Fruit fly (Drosophila melanogaster) whole organism, adult: ENCODE results near the gene CG33090.

ENCODE experiments used
- CG11617 ChIP-seq: fragments of 200-800 bp; sonication (Bioruptor generic); optimal IDR thresholded peaks from 2 replicates; lab custom pipeline; 2017; ENCODE audit warnings: mild to moderate bottlenecking, missing biosample characterization, missing genetic modification reagents, missing genetic modification characterization
- CG12768 ChIP-seq: fragments of 200-800 bp; sonication (Bioruptor generic); optimal IDR thresholded peaks from 2 replicates; lab custom pipeline; 2017; ENCODE audit warnings: missing biosample characterization, missing genetic modification characterization, mild to moderate bottlenecking, moderate library complexity, missing genetic modification reagents
- CG14711 ChIP-seq: fragments of 200-800 bp; sonication (Bioruptor generic); optimal IDR thresholded peaks from 2 replicates; lab custom pipeline; 2018; ENCODE audit warnings: missing biosample characterization, mild to moderate bottlenecking, missing genetic modification characterization, moderate library complexity
- CG1620 ChIP-seq: fragments of 200-800 bp; sonication (Bioruptor generic); optimal IDR thresholded peaks from 2 replicates; lab custom pipeline; 2016; ENCODE audit warnings: missing biosample characterization, missing genetic modification characterization
- CG33017 ChIP-seq: fragments of 200-800 bp; sonication (Bioruptor generic); optimal IDR thresholded peaks from 2 replicates; lab custom pipeline; 2018; ENCODE audit warnings: missing biosample characterization, mild to moderate bottlenecking, missing genetic modification characterization, moderate library complexity
- CG5204 ChIP-seq: fragments of 200-800 bp; sonication (Bioruptor generic); optimal IDR thresholded peaks from 2 replicates; lab custom pipeline; 2016; ENCODE audit warnings: missing biosample characterization, missing genetic modification characterization
- CG7045 ChIP-seq: fragments of 200-800 bp; sonication (Bioruptor generic); optimal IDR thresholded peaks from 2 replicates; lab custom pipeline; 2017; ENCODE audit warnings: missing biosample characterization, mild to moderate bottlenecking, missing genetic modification characterization
- CG7101 ChIP-seq: fragments of 200-800 bp; sonication (Bioruptor generic); optimal IDR thresholded peaks from 2 replicates; lab custom pipeline; 2018; ENCODE audit warnings: missing biosample characterization, mild to moderate bottlenecking, missing genetic modification characterization, moderate library complexity
- Clk ChIP-seq: fragments of 200-800 bp; sonication (Bioruptor generic); optimal IDR thresholded peaks from 2 replicates; lab custom pipeline; 2017; ENCODE audit warnings: missing biosample characterization, missing genetic modification characterization
- Crg-1 ChIP-seq: fragments of 200-800 bp; sonication (Bioruptor generic); optimal IDR thresholded peaks from 2 replicates; lab custom pipeline; 2016; ENCODE audit warnings: missing biosample characterization, missing genetic modification characterization
- Hr96 ChIP-seq: fragments of 200-800 bp; sonication (Bioruptor generic); optimal IDR thresholded peaks from 2 replicates; lab custom pipeline; 2016; ENCODE audit warnings: missing biosample characterization, missing genetic modification characterization
- Mnt ChIP-seq: fragments of 200-800 bp; sonication (Bioruptor generic); optimal IDR thresholded peaks from 2 replicates; lab custom pipeline; 2016; ENCODE audit warnings: missing biosample characterization, mild to moderate bottlenecking, missing genetic modification characterization
- bab1 ChIP-seq: fragments of 200-800 bp; sonication (Bioruptor generic); optimal IDR thresholded peaks from 3 replicates; lab custom pipeline; 2019; ENCODE audit warnings: missing biosample characterization, mild to moderate bottlenecking, missing genetic modification characterization, moderate library complexity
- cic ChIP-seq: fragments of 200-800 bp; sonication (Bioruptor generic); optimal IDR thresholded peaks from 2 replicates; lab custom pipeline; 2017; ENCODE audit warnings: missing biosample characterization, mild to moderate bottlenecking, missing genetic modification characterization, moderate library complexity
- cnc ChIP-seq, 2 experiments: fragments of >200 bp; optimal IDR thresholded peaks; 2 replicates each; lab custom pipeline; 2017
- kay ChIP-seq: fragments of 200-800 bp; sonication (Bioruptor generic); peaks from one replicate; lab custom pipeline; 2016; ENCODE audit warnings: missing biosample characterization, missing genetic modification characterization, borderline replicate concordance
- ovo ChIP-seq: fragments of 200-800 bp; sonication (Bioruptor generic); optimal IDR thresholded peaks from 2 replicates; lab custom pipeline; 2016; ENCODE audit warnings: missing biosample characterization, missing genetic modification characterization
- pad ChIP-seq: fragments of 200-800 bp; sonication (Bioruptor generic); optimal IDR thresholded peaks from 3 replicates; lab custom pipeline; 2017; ENCODE audit warnings: missing biosample characterization, missing genetic modification characterization, mild to moderate bottlenecking, moderate library complexity, missing genetic modification reagents
- tj ChIP-seq: fragments of 200-800 bp; sonication (Bioruptor generic); optimal IDR thresholded peaks from 3 replicates; lab custom pipeline; 2017; ENCODE audit warnings: missing biosample characterization, mild to moderate bottlenecking, missing genetic modification characterization, moderate library complexity
- toe ChIP-seq: fragments of 200-800 bp; sonication (Bioruptor generic); optimal IDR thresholded peaks from 2 replicates; lab custom pipeline; 2016; ENCODE audit warnings: missing biosample characterization, missing genetic modification characterization

Gene CG33090

dm6 chr2L:14358780-14359462 lies 25.0 kb downstream of the CG33090 start, which contains the start of gene Pgant35A:
TSS of gene Pgant35A (plus strand) at chr2L:14359252.
- TF ChIP-seq cnc (optimal IDR thresholded peaks at IDR 0.05; lab: Kevin White, UChicago) (no peak), CG14711 (no peak), tj (GFP tag; lab: Kevin White, UChicago) (peak; percentile 17), Clk (no peak), Crg-1 (GFP tag; lab: Kevin White, UChicago) (peak; percentile 36), Mnt (peak; percentile 22), kay (no peak), CG12768 (GFP tag; lab: Kevin White, UChicago) (no peak), CG7045 (no peak), CG7101 (tag; lab: Kevin White, UChicago) (peak; percentile 46), CG33017 (tag; lab: Kevin White, UChicago) (peak; percentile 54), toe (GFP tag; lab: Kevin White, UChicago) (no peak), pad (GFP tag; lab: Kevin White, UChicago) (peak; percentile 1), Hr96 (GFP tag; lab: Kevin White, UChicago) (no peak), CG11617 (GFP tag; lab: Kevin White, UChicago) (peak; percentile 13)

- no peak for TF ChIP-seq ovo (GFP tag; lab: Kevin White, UChicago)
- no peak for TF ChIP-seq CG7101 (tag; lab: Kevin White, UChicago)
- TF ChIP-seq tj (GFP tag; lab: Kevin White, UChicago), result peak; percentile 96
These were observed 27.3 kb downstream of the CG33090 start for dm6 chr2L:14361281-14361680.

- TF ChIP-seq CG33017 (tag; lab: Kevin White, UChicago) (peak; percentile 58), Mnt (no peak), pad (GFP tag; lab: Kevin White, UChicago) (peak; percentile 0), CG14711 (peak; percentile 56), cnc (optimal IDR thresholded peaks at IDR 0.05; lab: Kevin White, UChicago) (no peak), CG11617 (GFP tag; lab: Kevin White, UChicago) (peak; percentile 31), CG1620 (GFP tag; lab: Kevin White, UChicago) (no peak), CG7045 (peak; percentile 55), Hr96 (GFP tag; lab: Kevin White, UChicago) (no peak), bab1 (peak; percentile 81), CG7101 (tag; lab: Kevin White, UChicago) (peak; percentile 76), ovo (GFP tag; lab: Kevin White, UChicago) (no peak)
These were observed 27.8 kb downstream of the CG33090 start, which contains the start of gene spel1 for dm6 chr2L:14361736-14362180. TSS of gene spel1 (plus strand) at chr2L:14362069.

dm6 chr2L:14366590-14367273 lies 32.8 kb downstream of the CG33090 start:
- TF ChIP-seq kay (no peak), CG33017 (tag; lab: Kevin White, UChicago) (no peak), Clk (no peak), CG14711 (no peak), CG7101 (tag; lab: Kevin White, UChicago) (no peak), CG11617 (GFP tag; lab: Kevin White, UChicago) (no peak), toe (GFP tag; lab: Kevin White, UChicago) (no peak), CG7045 (no peak), CG5204 (GFP tag; lab: Kevin White, UChicago) (no peak), CG12768 (GFP tag; lab: Kevin White, UChicago) (no peak), Crg-1 (GFP tag; lab: Kevin White, UChicago) (no peak), Hr96 (GFP tag; lab: Kevin White, UChicago) (no peak), CG1620 (GFP tag; lab: Kevin White, UChicago) (no peak), pad (GFP tag; lab: Kevin White, UChicago) (no peak), cnc (optimal IDR thresholded peaks at IDR 0.05; lab: Kevin White, UChicago) (no peak), bab1 (no peak), Mnt (no peak)

- no peak for TF ChIP-seq Mnt
- TF ChIP-seq Clk, result no peak
- TF ChIP-seq CG7045, result no peak
- no peak for TF ChIP-seq cic
- no peak for TF ChIP-seq CG14711
- no peak for TF ChIP-seq CG5204 (GFP tag; lab: Kevin White, UChicago)
- no peak for TF ChIP-seq toe (GFP tag; lab: Kevin White, UChicago)
- no peak for TF ChIP-seq tj (GFP tag; lab: Kevin White, UChicago)
- no peak for TF ChIP-seq Hr96 (GFP tag; lab: Kevin White, UChicago)
- no peak for TF ChIP-seq CG1620 (GFP tag; lab: Kevin White, UChicago)
- no peak for TF ChIP-seq pad (GFP tag; lab: Kevin White, UChicago)
- no peak for TF ChIP-seq CG33017 (tag; lab: Kevin White, UChicago)
- no peak for TF ChIP-seq Crg-1 (GFP tag; lab: Kevin White, UChicago)
- TF ChIP-seq CG11617 (GFP tag; lab: Kevin White, UChicago), result no peak
These were observed 33.3 kb downstream of the CG33090 start for dm6 chr2L:14367274-14367669.

dm6 chr2L:14368833-14369232 lies 34.9 kb downstream of the CG33090 start:
- TF ChIP-seq Crg-1 (GFP tag; lab: Kevin White, UChicago) (no peak), CG7045 (no peak), tj (GFP tag; lab: Kevin White, UChicago) (no peak), Clk (no peak), ovo (GFP tag; lab: Kevin White, UChicago) (no peak), CG11617 (GFP tag; lab: Kevin White, UChicago) (no peak), cic (no peak), kay (no peak), CG1620 (GFP tag; lab: Kevin White, UChicago) (no peak), Mnt (no peak), bab1 (no peak), pad (GFP tag; lab: Kevin White, UChicago) (no peak), CG12768 (GFP tag; lab: Kevin White, UChicago) (no peak), CG5204 (GFP tag; lab: Kevin White, UChicago) (no peak), CG14711 (no peak), Hr96 (GFP tag; lab: Kevin White, UChicago) (no peak), CG7101 (tag; lab: Kevin White, UChicago) (no peak), CG33017 (tag; lab: Kevin White, UChicago) (no peak), toe (GFP tag; lab: Kevin White, UChicago) (no peak)
